Worm (Caenorhabditis elegans) whole organism, dauer: Measurements from ENCODE around the gene npp-19.

Experiments
- unc-62 ChIP-seq: sonication (generic microtip); optimal IDR thresholded peaks from 2 replicates; lab custom pipeline; 2017; ENCODE audit warnings: missing biosample characterization, missing genetic modification reagents, missing genetic modification characterization

npp-19 gene

ce11 chrII:10758951-10759350 lies 39.3 kb downstream of the npp-19 start:
- no peak for TF ChIP-seq unc-62

DNA sequence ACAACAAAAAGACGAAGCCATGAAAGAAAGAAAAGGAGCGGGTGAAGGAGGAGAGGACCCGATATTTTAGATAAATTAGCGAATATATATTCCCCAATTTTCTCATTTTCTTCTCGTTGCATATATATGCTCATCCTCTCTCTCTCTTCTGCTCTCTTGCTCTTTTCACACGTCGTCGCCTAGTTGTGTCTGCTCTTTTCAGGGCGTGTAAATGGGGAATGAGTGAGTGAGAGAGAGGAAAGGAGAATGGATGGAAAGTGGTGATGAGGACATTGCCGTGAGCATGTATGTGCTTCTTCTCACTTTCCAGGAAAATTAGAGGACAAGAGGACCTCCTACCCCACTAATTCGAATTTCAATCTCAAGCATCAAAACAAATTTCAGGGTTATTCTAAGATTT lies 42.8 kb downstream of the npp-19 start:
- TF ChIP-seq unc-62, result no peak

- no peak for TF ChIP-seq unc-62
These were observed 44.6 kb downstream of the npp-19 start for ce11 chrII:10753694-10754093.
